Fruit fly (Drosophila melanogaster) whole organism, embryonic: ENCODE results near the gene CG2747.

Source experiments
- CG10274 ChIP-seq: fragments of 200-800 bp; sonication (Bioruptor generic); optimal IDR thresholded peaks from 3 replicates; lab custom pipeline; 2017; ENCODE audit warnings: missing biosample characterization, mild to moderate bottlenecking, missing genetic modification characterization
- CG10543 ChIP-seq: fragments of 200-800 bp; sonication (Bioruptor generic); optimal IDR thresholded peaks from 3 replicates; lab custom pipeline; 2017; ENCODE audit warnings: missing biosample characterization, mild to moderate bottlenecking, missing genetic modification characterization, moderate library complexity
- CG10565 ChIP-seq: fragments of 200-800 bp; sonication (Bioruptor generic); optimal IDR thresholded peaks from 3 replicates; lab custom pipeline; 2016; ENCODE audit warnings: missing biosample characterization, mild to moderate bottlenecking, missing genetic modification characterization
- CG13624 ChIP-seq: fragments of 200-800 bp; sonication (Bioruptor generic); optimal IDR thresholded peaks from 2 replicates; lab custom pipeline; 2016; ENCODE audit warnings: missing biosample characterization, missing genetic modification characterization
- CG15696 ChIP-seq: fragments of 200-800 bp; sonication (Bioruptor generic); optimal IDR thresholded peaks from 2 replicates; lab custom pipeline; 2019; ENCODE audit warnings: missing biosample characterization, mild to moderate bottlenecking, missing genetic modification characterization, moderate library complexity
- CG16813 ChIP-seq: fragments of 200-800 bp; sonication (Bioruptor generic); IDR thresholded peaks from 3 replicates; pipeline ENCODE4 v1.3.6; 2022; ENCODE audit warnings: missing biosample characterization, missing genetic modification characterization; ENCODE audit not compliant: partially characterized antibody
- CG17802 ChIP-seq: fragments of 200-800 bp; sonication (Bioruptor generic); optimal IDR thresholded peaks from 2 replicates; lab custom pipeline; 2018; ENCODE audit warnings: missing biosample characterization, mild to moderate bottlenecking, missing genetic modification characterization, moderate library complexity
- CG2129 ChIP-seq: fragments of 200-800 bp; sonication (Bioruptor generic); IDR thresholded peaks from 2 replicates; pipeline ENCODE4 v1.3.6; 2022; ENCODE audit warnings: missing biosample characterization, missing genetic modification characterization; ENCODE audit not compliant: partially characterized antibody
- CG3065 ChIP-seq: fragments of 200-800 bp; sonication (Bioruptor generic); optimal IDR thresholded peaks from 2 replicates; lab custom pipeline; 2016; ENCODE audit warnings: missing biosample characterization, missing genetic modification characterization
- CG31388 ChIP-seq: fragments of 200-800 bp; sonication (Bioruptor generic); optimal IDR thresholded peaks from 2 replicates; lab custom pipeline; 2016; ENCODE audit warnings: missing biosample characterization, missing genetic modification characterization
- CG32772 ChIP-seq: fragments of 200-800 bp; sonication (Bioruptor generic); IDR thresholded peaks from 2 replicates; pipeline ENCODE4 v1.3.6; 2022; ENCODE audit warnings: missing biosample characterization, missing genetic modification characterization
- CG34224 ChIP-seq: fragments of 200-800 bp; sonication (Bioruptor generic); IDR thresholded peaks from 3 replicates; pipeline ENCODE4 v1.3.6; 2022; ENCODE audit warnings: missing biosample characterization, missing genetic modification characterization; ENCODE audit not compliant: partially characterized antibody
- CG4820 ChIP-seq: fragments of 200-800 bp; sonication (Bioruptor generic); optimal IDR thresholded peaks from 3 replicates; lab custom pipeline; 2016; ENCODE audit warnings: missing biosample characterization, missing genetic modification characterization
- CG7786 ChIP-seq: fragments of 200-800 bp; sonication (Bioruptor generic); optimal IDR thresholded peaks from 2 replicates; lab custom pipeline; 2016; ENCODE audit warnings: missing biosample characterization, missing genetic modification characterization
- CG8359 ChIP-seq: fragments of 200-800 bp; sonication (Bioruptor generic); optimal IDR thresholded peaks from 2 replicates; lab custom pipeline; 2017; ENCODE audit warnings: missing biosample characterization, mild to moderate bottlenecking, missing genetic modification characterization, borderline replicate concordance
- Camta ChIP-seq: fragments of 200-800 bp; sonication (Bioruptor generic); optimal IDR thresholded peaks from 2 replicates; lab custom pipeline; 2016; ENCODE audit warnings: missing biosample characterization, missing genetic modification characterization
- D19A ChIP-seq: fragments of 200-800 bp; optimal IDR thresholded peaks from 3 replicates; lab custom pipeline; 2019; ENCODE audit warnings: missing biosample characterization, mild to moderate bottlenecking, missing genetic modification characterization, moderate library complexity
- Dip2 ChIP-seq: fragments of 200-800 bp; sonication (Bioruptor generic); IDR thresholded peaks from 2 replicates; pipeline ENCODE4 v1.3.6; 2022; ENCODE audit warnings: missing biosample characterization, missing genetic modification characterization
- Eip74EF ChIP-seq, 2 experiments: fragments of 200-800 bp in 1 of 2; fragments of >200 bp in 1 of 2; sonication (Bioruptor generic) in 1 of 2; optimal IDR thresholded peaks; 2 replicates each; lab custom pipeline; 2017 to 2019; ENCODE audit warnings: missing biosample characterization in 2 of 2, missing genetic modification characterization in 2 of 2, mild to moderate bottlenecking in 1 of 2, moderate library complexity in 1 of 2
- Elba2 ChIP-seq: fragments of 200-800 bp; sonication (Bioruptor generic); optimal IDR thresholded peaks from 3 replicates; lab custom pipeline; 2016; ENCODE audit warnings: missing biosample characterization, missing genetic modification characterization
- H2.0 ChIP-seq: fragments of 200-800 bp; sonication (Bioruptor generic); IDR thresholded peaks from 2 replicates; pipeline ENCODE4 v1.3.6; 2022; ENCODE audit warnings: missing biosample characterization, missing genetic modification characterization
- Hmx ChIP-seq: fragments of 200-800 bp; sonication (Bioruptor generic); optimal IDR thresholded peaks from 2 replicates; lab custom pipeline; 2016; ENCODE audit warnings: missing biosample characterization, missing genetic modification characterization
- Hr3 ChIP-seq: fragments of 200-800 bp; sonication (Bioruptor generic); optimal IDR thresholded peaks from 3 replicates; lab custom pipeline; 2016; ENCODE audit warnings: missing biosample characterization, missing genetic modification characterization
- Jarid2 ChIP-seq: fragments of 200-800 bp; sonication (Bioruptor generic); optimal IDR thresholded peaks from 3 replicates; lab custom pipeline; 2017; ENCODE audit warnings: mild to moderate bottlenecking, missing biosample characterization, missing genetic modification reagents, missing genetic modification characterization
- Myb ChIP-seq: fragments of 200-800 bp; sonication (Bioruptor generic); optimal IDR thresholded peaks from 2 replicates; lab custom pipeline; 2016; ENCODE audit warnings: missing biosample characterization, missing genetic modification characterization
- Nf-YB ChIP-seq: fragments of 200-800 bp; sonication (Bioruptor generic); optimal IDR thresholded peaks from 3 replicates; lab custom pipeline; 2019; ENCODE audit warnings: missing biosample characterization, mild to moderate bottlenecking, missing genetic modification characterization, moderate library complexity
- Spps ChIP-seq: fragments of 200-800 bp; sonication (Bioruptor generic); optimal IDR thresholded peaks from 2 replicates; lab custom pipeline; 2018; ENCODE audit warnings: missing biosample characterization, mild to moderate bottlenecking, missing genetic modification characterization
- Trl ChIP-seq, 3 experiments: fragments of >200 bp in 2 of 3; fragments of 200-800 bp in 1 of 3; sonication (Bioruptor generic) in 1 of 3; optimal IDR thresholded peaks; 2 replicates in 1 of 3; 3 replicates in 2 of 3; lab custom pipeline; 2016 to 2017; ENCODE audit warnings: missing biosample characterization in 1 of 3, missing genetic modification characterization in 1 of 3
- cg ChIP-seq: fragments of 200-800 bp; sonication (Bioruptor generic); optimal IDR thresholded peaks from 3 replicates; lab custom pipeline; 2019; ENCODE audit warnings: missing biosample characterization, mild to moderate bottlenecking, missing genetic modification characterization, moderate library complexity
- chinmo ChIP-seq: fragments of 200-800 bp; sonication (Bioruptor generic); IDR thresholded peaks from 4 replicates; pipeline ENCODE4 v1.3.6; 2022; ENCODE audit warnings: missing biosample characterization, missing genetic modification characterization; ENCODE audit not compliant: partially characterized antibody
- ci ChIP-seq: fragments of 200-800 bp; sonication (Bioruptor generic); IDR thresholded peaks from 3 replicates; pipeline ENCODE4 v1.3.6; 2022; ENCODE audit warnings: missing biosample characterization, missing genetic modification characterization
- corto ChIP-seq: fragments of 200-800 bp; sonication (Bioruptor generic); optimal IDR thresholded peaks from 2 replicates; lab custom pipeline; 2016; ENCODE audit warnings: missing biosample characterization, mild to moderate bottlenecking, missing genetic modification characterization, moderate library complexity
- dmrt11E ChIP-seq: fragments of 200-800 bp; sonication (Bioruptor generic); optimal IDR thresholded peaks from 3 replicates; lab custom pipeline; 2018; ENCODE audit warnings: missing biosample characterization, mild to moderate bottlenecking, missing genetic modification characterization, moderate library complexity
- fd64A ChIP-seq: fragments of 200-800 bp; sonication (Bioruptor generic); optimal IDR thresholded peaks from 3 replicates; lab custom pipeline; 2018; ENCODE audit warnings: missing biosample characterization, mild to moderate bottlenecking, missing genetic modification characterization
- gsb ChIP-seq: fragments of 200-800 bp; sonication (Bioruptor generic); IDR thresholded peaks from 2 replicates; pipeline ENCODE4 v1.3.6; 2022; ENCODE audit warnings: missing biosample characterization, missing genetic modification characterization
- hkb ChIP-seq, 2 experiments: fragments of 200-800 bp in 1 of 2; fragments of >200 bp in 1 of 2; sonication (Bioruptor generic) in 1 of 2; IDR thresholded peaks in 1 of 2; optimal IDR thresholded peaks in 1 of 2; 2 replicates each; pipeline versions ENCODE4 v1.3.6 to Lab custom; 2017 to 2022; ENCODE audit warnings: missing biosample characterization in 1 of 2, missing genetic modification characterization in 1 of 2
- kah ChIP-seq: fragments of 200-800 bp; sonication (Bioruptor generic); optimal IDR thresholded peaks from 2 replicates; lab custom pipeline; 2018; ENCODE audit warnings: missing biosample characterization, mild to moderate bottlenecking, missing genetic modification characterization
- lab ChIP-seq: fragments of 200-800 bp; sonication (Bioruptor generic); optimal IDR thresholded peaks from 3 replicates; lab custom pipeline; 2017; ENCODE audit warnings: missing biosample characterization, missing genetic modification characterization, mild to moderate bottlenecking, moderate library complexity, missing genetic modification reagents
- nom ChIP-seq: fragments of 200-800 bp; sonication (Bioruptor generic); optimal IDR thresholded peaks from 2 replicates; lab custom pipeline; 2017; ENCODE audit warnings: missing biosample characterization, missing genetic modification characterization, mild to moderate bottlenecking, moderate library complexity, missing genetic modification reagents
- pros ChIP-seq: fragments of 200-800 bp; sonication (Bioruptor generic); optimal IDR thresholded peaks from 3 replicates; lab custom pipeline; 2019; ENCODE audit warnings: missing biosample characterization, mild to moderate bottlenecking, missing genetic modification characterization, moderate library complexity
- psq ChIP-seq: fragments of 200-800 bp; sonication (Bioruptor generic); optimal IDR thresholded peaks from 2 replicates; lab custom pipeline; 2017; ENCODE audit warnings: missing biosample characterization, missing genetic modification characterization
- rib ChIP-seq: fragments of 200-800 bp; sonication (Bioruptor generic); IDR thresholded peaks from 2 replicates; pipeline ENCODE4 v1.3.6; 2022; ENCODE audit warnings: missing biosample characterization, missing genetic modification characterization
- sens-2 ChIP-seq: fragments of 200-800 bp; sonication (Bioruptor generic); IDR thresholded peaks from 2 replicates; pipeline ENCODE4 v1.3.6; 2022; ENCODE audit warnings: missing biosample characterization, missing genetic modification characterization
- so ChIP-seq: fragments of 200-800 bp; sonication (Bioruptor generic); IDR thresholded peaks from 3 replicates; pipeline ENCODE4 v1.3.6; 2022; ENCODE audit warnings: missing biosample characterization, missing genetic modification characterization
- sr ChIP-seq: fragments of 200-800 bp; sonication (Bioruptor generic); IDR thresholded peaks from 3 replicates; pipeline ENCODE4 v1.3.6; 2022; ENCODE audit warnings: missing biosample characterization, missing genetic modification characterization
- stc ChIP-seq: fragments of 200-800 bp; sonication (Bioruptor generic); IDR thresholded peaks from 2 replicates; pipeline ENCODE4 v1.3.6; 2022; ENCODE audit warnings: missing biosample characterization, missing genetic modification characterization
- stwl ChIP-seq: fragments of 200-800 bp; sonication (Bioruptor generic); optimal IDR thresholded peaks from 3 replicates; lab custom pipeline; 2018; ENCODE audit warnings: missing biosample characterization, mild to moderate bottlenecking, missing genetic modification characterization, moderate library complexity
- sug ChIP-seq: fragments of 200-800 bp; optimal IDR thresholded peaks from 2 replicates; lab custom pipeline; 2019; ENCODE audit warnings: missing biosample characterization, mild to moderate bottlenecking, missing genetic modification characterization, moderate library complexity
- zen ChIP-seq: fragments of 200-800 bp; sonication (Bioruptor generic); optimal IDR thresholded peaks from 3 replicates; lab custom pipeline; 2018; ENCODE audit warnings: missing biosample characterization, mild to moderate bottlenecking, missing genetic modification characterization, moderate library complexity

The CG2747 gene

dm6 chr3R:7995722-7996121 is 34.9 kb downstream of the CG2747 start, which contains the start of gene Elovl7 (continued):
- TF ChIP-seq sr (GFP tag; lab: Robert Waterston, UW), result 0 out of 3 replicates have a peak, but pooled peaks have one; percentile 6
- no peak for TF ChIP-seq CG2129 (GFP tag; lab: Robert Waterston, UW)
- TF ChIP-seq hkb (optimal IDR thresholded peaks at IDR 0.05; lab: Kevin White, UChicago), result no peak
- no peak for TF ChIP-seq hkb (GFP tag; IDR thresholded peaks at IDR 0.05; lab: Robert Waterston, UW)
- TF ChIP-seq CG34224, result 0 out of 3 replicates have a peak, but pooled peaks have one; percentile 23
- TF ChIP-seq Eip74EF (GFP tag; optimal IDR thresholded peaks at IDR 0.05; lab: Kevin White, UChicago), result peak in 1 of 2 experiments; percentile 17
- no peak for TF ChIP-seq zen (tag; lab: Kevin White, UChicago)
- no peak for TF ChIP-seq Myb
- TF ChIP-seq psq (GFP tag; lab: Kevin White, UChicago), result no peak
- no peak for TF ChIP-seq dmrt11E (tag; lab: Kevin White, UChicago)
- peak; percentile 27 for TF ChIP-seq CG10543
- TF ChIP-seq Spps (tag; lab: Kevin White, UChicago), result no peak
- TF ChIP-seq kah, result peak; percentile 65
- no peak for TF ChIP-seq cg (GFP tag; lab: Kevin White, UChicago)
- no peak for TF ChIP-seq Elba2 (GFP tag; lab: Kevin White, UChicago)
- TF ChIP-seq H2.0 (GFP tag; lab: Robert Waterston, UW), result no peak
- TF ChIP-seq Nf-YB (GFP tag; lab: Kevin White, UChicago), result no peak
- TF ChIP-seq CG15696 (tag; lab: Kevin White, UChicago), result no peak
- no peak for TF ChIP-seq Dip2
- TF ChIP-seq CG7786 (GFP tag; lab: Kevin White, UChicago), result no peak
- 0 out of 3 replicates have a peak, but pooled peaks have one; percentile 47 for TF ChIP-seq ci (GFP tag; lab: Robert Waterston, UW)
- no peak for TF ChIP-seq CG31388 (GFP tag; lab: Kevin White, UChicago)
- TF ChIP-seq nom, result peak; percentile 21
- TF ChIP-seq CG4820, result no peak
- TF ChIP-seq CG13624, result peak; percentile 1
- TF ChIP-seq sens-2 (GFP tag; lab: Robert Waterston, UW), result no peak
- TF ChIP-seq chinmo (GFP tag; lab: Robert Waterston, UW), result 0 out of 4 replicates have a peak, but pooled peaks have one; percentile 44
- TF ChIP-seq CG8359 (GFP tag; lab: Kevin White, UChicago), result peak; percentile 74
- TF ChIP-seq D19A (tag; lab: Kevin White, UChicago), result no peak
- TF ChIP-seq gsb, result no peak
- TF ChIP-seq rib (GFP tag; lab: Robert Waterston, UW), result no peak
- TF ChIP-seq stwl, result no peak
- no peak for TF ChIP-seq CG32772 (GFP tag; lab: Robert Waterston, UW)
- peak; percentile 41; the same call in 1 of the 2 replicates for TF ChIP-seq stc (GFP tag; lab: Robert Waterston, UW)
- TF ChIP-seq fd64A (GFP tag; lab: Kevin White, UChicago), result no peak
- peak; percentile 32 for TF ChIP-seq Jarid2 (GFP tag; lab: Kevin White, UChicago)
- no peak for TF ChIP-seq Camta (GFP tag; lab: Kevin White, UChicago)
- no peak for TF ChIP-seq CG10565 (GFP tag; lab: Kevin White, UChicago)
- no peak for TF ChIP-seq corto (GFP tag; lab: Kevin White, UChicago)
- no peak for TF ChIP-seq CG16813 (GFP tag; lab: Robert Waterston, UW)
- TF ChIP-seq pros (GFP tag; lab: Kevin White, UChicago), result no peak
- no peak for TF ChIP-seq Hmx
- TF ChIP-seq CG3065 (GFP tag; lab: Kevin White, UChicago), result no peak
- TF ChIP-seq so (GFP tag; lab: Robert Waterston, UW), result peak; percentile 58; the same call in 1 of the 3 replicates
- TF ChIP-seq lab, result peak; percentile 18
- TF ChIP-seq CG10274 (GFP tag; lab: Kevin White, UChicago), result no peak
- no peak for TF ChIP-seq Hr3 (GFP tag; lab: Kevin White, UChicago)
- no peak for TF ChIP-seq CG17802
- TF ChIP-seq sug (tag; lab: Kevin White, UChicago), result no peak
- TF ChIP-seq Trl (optimal IDR thresholded peaks at IDR 0.05; lab: Kevin White, UChicago), result peak in 1 of 2 experiments; percentile 24
- no peak for TF ChIP-seq Trl (GFP tag; optimal IDR thresholded peaks at IDR 0.05; lab: Kevin White, UChicago)
